Fruit fly (Drosophila melanogaster) ovary, adult (tissue): ENCODE results near the gene Vha100-4.

ENCODE experiments used
- CG17801 ChIP-seq: fragments of 200-800 bp; optimal IDR thresholded peaks from 2 replicates; lab custom pipeline; 2019; ENCODE audit warnings: missing biosample characterization, mild to moderate bottlenecking, missing genetic modification characterization, moderate library complexity; ENCODE audit not compliant: partially characterized antibody

The Vha100-4 gene

DNA sequence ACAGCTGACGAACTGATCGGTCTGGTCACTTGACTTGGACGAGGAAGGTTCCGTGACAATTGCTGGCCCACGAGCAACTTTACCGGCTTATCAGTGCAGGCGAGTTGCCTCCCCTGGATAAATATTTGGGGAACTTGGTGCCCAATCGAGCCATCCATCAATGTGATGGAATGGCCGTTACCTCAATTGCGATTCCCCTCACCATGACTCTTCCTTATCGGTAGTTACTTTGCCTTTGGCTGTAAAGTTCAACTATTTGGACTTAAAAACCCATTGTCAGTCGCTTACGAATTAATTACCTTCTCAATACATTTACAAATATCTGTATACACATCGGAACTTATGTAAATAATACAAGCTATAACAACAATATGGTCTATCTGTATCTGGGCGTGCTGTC is at the start of gene Vha100-4:
Vha100-4 (minus strand) TSS at position 16 of the 400 bp plus-strand sequence.
- TF ChIP-seq CG17801 (GFP tag; lab: Kevin White, UChicago) = no peak

DNA sequence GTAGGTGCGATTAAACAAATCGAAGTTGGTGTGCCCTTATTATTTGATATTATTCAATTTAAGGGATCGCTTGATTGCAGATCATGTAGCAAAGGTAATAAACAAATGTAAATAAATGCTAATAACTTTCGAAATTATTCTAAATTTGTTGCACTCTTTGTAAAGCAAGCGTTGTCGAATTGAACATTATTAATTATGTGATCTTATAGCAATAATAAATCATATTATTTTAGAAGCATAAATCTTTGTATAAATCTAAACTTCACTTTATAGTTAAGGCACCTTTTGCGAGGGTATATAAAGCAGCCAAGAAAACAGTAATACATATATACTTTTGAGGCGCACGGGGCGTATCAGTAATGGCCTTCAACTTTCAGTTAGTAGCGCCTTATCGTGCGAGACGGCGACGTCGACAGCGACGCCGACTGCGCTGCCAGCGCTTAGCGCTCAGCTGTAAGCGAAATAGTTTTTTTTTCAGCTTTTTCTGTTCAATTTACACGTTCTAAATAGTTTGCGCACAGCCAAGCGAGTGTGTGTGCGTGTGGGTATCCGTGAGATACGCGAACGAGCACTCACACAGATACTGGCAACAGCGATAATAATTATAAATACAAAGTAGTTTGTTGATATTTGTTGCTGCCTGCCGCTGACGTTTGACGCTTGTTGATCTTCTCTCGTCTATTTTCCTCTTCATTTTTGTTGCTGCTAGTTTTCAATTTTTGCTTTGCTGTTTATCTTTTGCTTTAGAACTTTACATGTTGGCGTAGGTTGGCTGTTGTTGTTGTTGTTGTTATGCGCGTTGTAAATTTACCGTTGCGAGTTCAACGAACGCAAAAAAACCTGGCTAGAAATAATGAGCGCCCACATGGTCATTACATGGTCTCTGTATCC is 49.5 kb upstream of the Vha100-4 start:
- no peak for TF ChIP-seq CG17801 (GFP tag; lab: Kevin White, UChicago)

DNA sequence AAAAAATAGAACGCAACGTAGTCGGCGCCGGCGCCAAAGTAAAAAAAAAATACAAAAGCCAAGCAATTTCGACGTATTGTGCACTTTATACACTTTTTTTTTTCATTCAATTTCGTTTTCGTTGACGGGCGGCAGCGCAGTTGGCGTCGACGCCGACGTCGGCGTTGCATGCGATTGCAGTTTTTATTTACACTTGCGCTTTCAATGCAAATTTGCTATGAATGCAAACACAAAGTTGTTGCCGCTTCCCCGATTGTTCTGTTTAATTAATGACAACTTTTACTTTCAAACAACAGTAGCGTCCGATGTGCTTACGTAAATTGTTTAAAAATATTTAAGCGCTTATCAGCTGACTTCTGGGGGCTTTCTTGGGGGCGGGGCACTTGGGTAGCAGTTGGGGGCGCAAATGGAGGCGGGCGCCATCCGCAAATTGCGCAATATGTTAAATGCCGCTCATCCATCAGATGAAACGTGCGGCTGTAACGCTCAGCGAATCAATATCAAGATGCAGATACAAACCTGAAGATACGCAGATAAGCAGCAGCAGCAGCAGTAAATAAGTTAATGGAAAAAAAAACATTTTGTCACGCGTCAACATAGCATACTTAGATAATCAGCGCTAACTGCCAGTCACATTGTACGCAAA is 48.7 kb upstream of the Vha100-4 start:
- TF ChIP-seq CG17801 (GFP tag; lab: Kevin White, UChicago) = no peak

DNA sequence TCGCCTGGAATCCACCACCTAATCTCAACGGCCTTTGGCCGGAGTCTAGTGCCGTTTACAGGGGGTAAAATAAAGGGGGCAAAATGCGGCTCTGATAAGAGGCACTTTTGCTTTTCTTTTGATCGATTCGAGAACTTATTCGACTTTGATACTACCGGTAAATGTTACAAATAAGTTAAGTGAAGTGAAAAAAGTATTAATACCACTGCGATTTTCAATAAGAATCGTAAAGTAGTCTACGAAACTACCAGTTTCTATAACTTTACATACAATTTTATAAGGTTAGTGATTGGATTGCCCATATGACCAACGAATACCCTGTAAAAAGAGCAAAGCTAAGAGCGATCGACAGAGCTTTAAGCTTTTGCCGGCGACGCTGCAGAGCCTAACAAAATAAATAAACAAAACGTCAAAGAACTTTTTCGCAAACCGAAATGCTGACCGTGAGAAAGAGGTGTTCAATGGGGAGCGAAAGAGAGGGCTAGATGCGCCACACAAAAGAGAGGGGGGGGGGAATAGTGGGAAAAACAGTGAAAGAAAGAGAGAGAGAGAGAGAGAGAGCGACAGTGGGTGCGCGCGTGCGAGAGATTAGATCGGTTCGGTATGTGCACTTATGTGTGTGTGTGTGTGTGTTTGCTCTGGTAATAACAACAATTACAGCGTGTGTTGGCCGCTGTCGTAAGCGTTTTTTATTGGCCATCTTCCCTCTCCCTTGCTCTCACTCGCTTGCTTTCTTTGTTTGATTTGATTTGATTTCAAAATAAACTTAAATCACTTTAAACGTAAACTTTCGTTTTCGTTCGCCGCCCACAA is 47.2 kb upstream of the Vha100-4 start:
- peak; percentile 53 for TF ChIP-seq CG17801 (GFP tag; lab: Kevin White, UChicago)

DNA sequence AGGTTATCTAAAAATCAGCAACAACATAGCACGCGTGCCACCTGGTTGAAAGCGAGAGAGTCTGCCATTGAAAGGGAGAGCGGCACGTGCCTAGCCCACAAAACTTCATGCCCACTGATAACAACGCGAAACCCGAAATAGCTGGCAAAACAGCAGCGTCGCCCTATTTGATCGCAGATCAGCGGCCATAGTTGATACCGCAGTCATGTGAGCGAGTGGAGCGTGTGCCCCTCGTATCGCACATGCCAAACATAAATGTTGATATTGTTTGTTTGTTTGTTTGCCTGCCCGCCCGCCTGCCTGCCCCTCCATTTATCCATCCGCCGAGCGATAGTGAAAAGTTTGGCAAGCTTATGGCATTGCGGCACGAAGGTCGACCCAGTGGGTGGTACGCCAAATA is 43.3 kb upstream of the Vha100-4 start:
- TF ChIP-seq CG17801 (GFP tag; lab: Kevin White, UChicago) = no peak

DNA sequence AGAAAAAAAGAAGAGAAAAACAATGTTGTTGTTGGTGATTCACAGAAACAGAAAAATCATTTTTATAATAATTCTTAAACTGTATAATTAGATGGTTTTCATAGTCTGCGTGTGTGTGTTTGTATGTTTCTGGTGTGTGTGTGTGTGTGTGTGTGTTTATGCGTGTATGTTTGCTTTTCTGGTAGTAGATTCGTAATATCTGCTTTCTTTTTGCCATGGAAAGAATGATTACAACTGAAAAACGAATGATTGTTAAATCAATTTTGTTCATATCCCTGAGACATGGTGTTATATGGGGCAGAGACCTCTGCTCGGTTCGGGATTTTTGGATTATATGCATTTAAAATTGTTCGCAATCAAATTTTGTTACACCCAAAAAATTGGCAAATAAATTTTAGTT is 33.7 kb upstream of the Vha100-4 start:
- TF ChIP-seq CG17801 (GFP tag; lab: Kevin White, UChicago) = no peak

DNA sequence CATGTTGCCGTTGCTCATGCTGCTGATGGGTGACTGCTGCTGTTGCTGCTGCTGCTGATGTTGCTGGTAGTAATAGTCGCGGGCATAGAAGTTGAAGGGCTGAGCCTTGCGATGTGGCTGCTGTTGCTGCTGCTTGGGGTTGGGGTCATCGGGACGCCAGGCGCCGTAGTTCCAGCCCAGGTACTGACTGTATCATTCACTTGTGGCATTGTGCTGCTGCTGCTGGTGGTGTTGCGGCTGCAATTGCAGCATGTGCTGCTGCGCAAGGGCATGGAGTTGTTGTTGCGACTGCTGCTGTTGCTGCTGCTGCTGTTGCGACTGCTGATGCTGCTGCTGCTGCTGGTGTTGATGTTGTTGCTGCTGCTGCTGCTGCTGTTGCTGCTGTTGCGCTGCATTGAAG is 32.8 kb upstream of the Vha100-4 start:
- TF ChIP-seq CG17801 (GFP tag; lab: Kevin White, UChicago) = no peak

DNA sequence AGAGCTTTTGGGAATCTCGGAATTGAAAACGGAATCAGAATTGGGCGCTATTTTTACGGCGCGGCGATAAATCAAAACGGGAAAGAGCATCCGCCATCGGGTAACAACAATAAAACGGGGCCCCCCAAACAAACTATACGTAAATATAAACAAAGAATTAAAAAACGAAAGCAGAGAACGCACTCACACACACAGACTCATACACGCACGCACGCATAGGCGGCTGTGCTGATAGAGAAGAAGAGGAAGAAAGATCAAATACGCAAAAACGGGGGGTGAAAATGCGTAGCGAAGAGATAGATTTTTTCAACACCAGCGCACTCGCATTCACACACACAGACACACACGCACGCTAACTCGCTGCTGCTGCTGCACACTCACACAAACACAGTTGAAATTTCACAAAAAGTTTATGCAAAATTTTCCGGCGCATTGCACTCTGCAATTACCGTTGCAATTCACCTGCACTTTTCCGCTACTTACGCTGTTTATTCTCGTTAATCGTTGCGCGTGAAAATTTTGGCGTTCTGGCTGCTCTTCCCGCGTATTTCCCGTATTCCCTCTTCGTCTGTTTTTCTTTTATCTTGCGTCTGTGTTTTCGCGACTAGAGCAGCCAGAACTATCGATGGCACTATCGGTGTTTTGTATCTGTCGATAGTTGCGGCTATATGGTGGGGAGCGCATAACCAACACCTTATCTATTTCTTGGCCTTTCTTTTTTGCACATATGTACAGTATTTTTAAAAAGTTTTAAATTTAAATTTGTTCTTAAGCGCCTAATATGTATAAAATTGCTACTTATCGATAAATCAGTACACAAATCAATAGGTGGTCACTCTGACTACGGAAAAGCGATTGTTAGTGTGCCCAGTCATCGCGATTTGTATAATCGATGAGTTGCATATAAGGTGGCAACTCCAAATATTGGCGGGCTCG is 22.9 kb upstream of the Vha100-4 start, which contains the start of gene CG31122:
CG31122 (minus strand) TSS at position 596 of the 936 bp plus-strand sequence.
- TF ChIP-seq CG17801 (GFP tag; lab: Kevin White, UChicago) = no peak

DNA sequence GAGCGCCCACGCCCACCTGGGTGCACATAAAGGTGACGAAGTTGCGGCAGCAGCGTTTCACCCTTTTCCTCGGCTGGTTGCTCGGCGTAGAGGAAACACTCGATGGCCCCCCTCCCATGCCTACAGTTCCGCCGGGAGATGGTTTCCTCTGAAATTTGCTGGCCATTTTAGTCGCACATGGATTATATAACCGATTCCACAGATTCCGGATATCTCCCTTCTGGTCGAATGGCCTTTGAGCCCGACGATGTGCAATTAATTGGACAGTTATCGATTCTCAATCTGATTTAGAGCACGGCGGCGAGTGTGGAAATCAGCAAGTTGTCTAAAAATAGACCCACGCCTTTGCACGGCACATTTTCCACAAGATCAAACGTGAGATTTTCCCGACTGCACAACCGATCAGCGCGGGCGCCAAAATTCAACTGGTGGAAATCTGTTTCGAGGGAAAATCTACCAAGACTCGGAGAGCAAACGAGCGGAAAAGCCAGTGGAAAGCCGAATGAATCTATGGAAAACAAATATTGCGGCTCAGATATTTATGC is 21.7 kb upstream of the Vha100-4 start, which contains the start of gene CG10864:
CG10864 (minus strand) TSS at position 427 of the 545 bp plus-strand sequence.
- TF ChIP-seq CG17801 (GFP tag; lab: Kevin White, UChicago) = no peak

DNA sequence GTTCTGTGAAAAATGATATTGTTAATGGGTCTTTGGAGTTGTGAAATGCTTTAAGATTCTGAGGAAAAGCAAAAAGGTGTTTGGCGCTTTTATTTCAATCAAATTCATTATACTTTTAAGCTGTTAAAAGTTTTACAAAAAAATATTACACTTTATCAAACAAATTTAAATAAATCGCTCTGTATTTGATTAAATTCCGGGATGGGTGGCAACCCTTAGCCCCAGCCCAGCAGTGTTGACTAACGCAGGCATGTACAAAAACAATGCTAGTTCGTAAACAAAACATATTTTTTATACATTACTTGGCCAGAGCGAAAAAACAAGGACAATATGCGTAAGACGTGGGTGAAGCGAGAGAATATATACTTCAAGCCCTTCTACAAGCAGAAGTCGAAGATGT is 15.1 kb upstream of the Vha100-4 start, which contains the start of gene CG7685:
CG7685 (plus strand) TSS at position 228 of the 400 bp plus-strand sequence.
- peak; percentile 70 for TF ChIP-seq CG17801 (GFP tag; lab: Kevin White, UChicago)

DNA sequence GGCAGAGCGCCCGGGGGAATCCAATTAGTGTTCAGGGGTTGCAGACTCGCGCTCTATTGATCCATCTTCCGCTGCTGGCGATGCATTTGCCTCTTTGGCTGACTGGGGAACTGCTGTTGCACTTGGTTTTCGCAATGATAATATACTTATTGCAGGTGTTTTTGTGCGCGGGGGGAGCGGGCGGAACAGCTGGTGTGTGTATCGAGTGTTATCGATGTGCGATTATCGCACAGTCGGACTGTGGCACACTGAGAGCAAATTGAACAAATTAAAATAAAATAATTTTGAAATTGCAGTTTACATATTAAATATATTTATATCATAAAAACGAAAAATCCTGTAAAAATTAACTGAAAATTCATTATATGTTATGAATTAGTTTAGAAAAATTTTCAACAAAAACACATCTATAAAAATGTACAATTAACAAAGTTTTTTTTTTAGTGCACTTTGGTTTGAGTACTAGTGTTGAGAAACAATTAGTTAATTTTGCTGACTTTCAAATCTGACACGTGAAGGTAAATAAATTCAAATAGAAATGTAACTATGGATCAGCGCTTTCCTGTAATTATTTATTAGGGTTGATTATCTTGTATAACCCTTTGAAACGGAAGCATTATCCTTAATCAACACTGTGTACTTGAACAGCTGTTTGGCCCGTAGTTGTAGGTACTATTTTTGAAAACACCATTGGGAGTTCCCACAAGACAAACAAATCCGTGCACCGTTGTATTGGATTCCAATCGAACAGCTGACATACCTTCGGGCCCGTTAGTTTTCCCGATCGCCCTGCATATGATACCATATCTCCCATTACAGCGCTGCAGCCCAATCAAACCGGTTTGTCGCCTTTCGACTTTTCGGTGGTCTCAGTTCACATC is 13.2 kb upstream of the Vha100-4 start, which contains the start of the genes Wdr37 and koko:
Wdr37 (minus strand) TSS at position 168 of the 881 bp plus-strand sequence.
koko (plus strand) TSS at position 478 of the 881 bp plus-strand sequence.
- peak; percentile 98 for TF ChIP-seq CG17801 (GFP tag; lab: Kevin White, UChicago)

DNA sequence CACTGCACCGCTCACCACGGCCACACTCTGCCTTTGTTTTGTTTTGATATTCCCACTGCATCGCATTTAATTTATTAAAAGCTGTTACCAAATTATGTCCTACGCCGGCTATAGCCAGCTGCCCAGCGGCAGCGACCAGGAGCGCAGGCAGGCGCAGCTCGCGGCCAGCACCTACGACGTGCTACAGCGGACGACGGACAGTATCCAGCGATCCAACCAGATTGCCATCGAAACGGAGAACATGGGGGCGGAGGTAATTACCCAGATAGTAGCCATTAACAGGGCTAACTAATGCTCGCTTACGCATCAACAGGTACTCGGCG is 10.1 kb upstream of the Vha100-4 start:
- TF ChIP-seq CG17801 (GFP tag; lab: Kevin White, UChicago) = no peak
